Worm (Caenorhabditis elegans) whole organism, L4 larva: ENCODE data around the gene fipr-7.

Experiments used
- F44E2.7 ChIP-seq: fragments of 200-800 bp; sonication (Bioruptor generic); IDR thresholded peaks from 2 replicates; pipeline ENCODE4 v2.1.2; 2022; ENCODE audit warnings: missing genetic modification characterization, missing compliant biosample characterization
- R02D3.7 ChIP-seq: fragments of 150-350 bp; sonication (generic microtip); optimal IDR thresholded peaks from 3 replicates; lab custom pipeline; 2014; ENCODE audit warnings: missing biosample characterization, missing genetic modification characterization
- Y48G9A.11 ChIP-seq: fragments of 200-800 bp; sonication (Bioruptor generic); IDR thresholded peaks from 2 replicates; pipeline ENCODE4 v1.3.6; 2022; ENCODE audit warnings: missing genetic modification reagents, missing genetic modification characterization, missing compliant biosample characterization
- Y75B8A.6 ChIP-seq: fragments of 200-800 bp; sonication (Bioruptor generic); IDR thresholded peaks from 2 replicates; pipeline ENCODE4 v1.3.6; 2022; ENCODE audit warnings: missing genetic modification reagents, missing genetic modification characterization, missing compliant biosample characterization
- aha-1 ChIP-seq: fragments of 150-350 bp; peaks from one replicate; lab custom pipeline; 2014; ENCODE audit warnings: missing biosample characterization, missing genetic modification characterization
- aly-2 ChIP-seq: sonication (generic microtip); optimal IDR thresholded peaks from 2 replicates; lab custom pipeline; 2018; ENCODE audit warnings: missing biosample characterization, missing genetic modification characterization
- ama-1 ChIP-seq: fragments of 150-350 bp; optimal IDR thresholded peaks from 2 replicates; lab custom pipeline; 2014; ENCODE audit warnings: inconsistent platforms, mixed read lengths
- ceh-28 ChIP-seq: fragments of 150-350 bp; optimal IDR thresholded peaks from 2 replicates; lab custom pipeline; 2014; ENCODE audit warnings: missing biosample characterization, missing genetic modification reagents, missing genetic modification characterization
- daf-12 ChIP-seq: fragments of 150-350 bp; optimal IDR thresholded peaks from 2 replicates; lab custom pipeline; 2014; ENCODE audit warnings: missing biosample characterization, missing genetic modification reagents, missing genetic modification characterization
- daf-16 ChIP-seq, 3 experiments: sonication (generic microtip); optimal IDR thresholded peaks; 2 replicates each; lab custom pipeline; 2016 to 2017; ENCODE audit warnings: missing genetic modification characterization in 3 of 3, missing genetic modification reagents in 3 of 3, mild to moderate bottlenecking in 2 of 3, missing compliant biosample characterization in 2 of 3, missing biosample characterization in 1 of 3, moderate library complexity in 1 of 3
- daf-19 ChIP-seq: fragments of 200-800 bp; sonication (Bioruptor generic); conservative IDR thresholded peaks from 2 replicates; pipeline ENCODE4 v1.3.6; 2022; ENCODE audit warnings: missing genetic modification characterization, missing compliant biosample characterization
- dmd-6 ChIP-seq: fragments of 200-800 bp; sonication (Bioruptor generic); IDR thresholded peaks from 2 replicates; pipeline ENCODE4 v1.3.6; 2022; ENCODE audit warnings: missing genetic modification reagents, missing genetic modification characterization, missing compliant biosample characterization
- dpl-1 ChIP-seq: fragments of 150-350 bp; optimal IDR thresholded peaks from 2 replicates; lab custom pipeline; 2014; ENCODE audit warnings: missing biosample characterization, missing genetic modification reagents, missing genetic modification characterization
- dve-1 ChIP-seq: sonication (generic microtip); optimal IDR thresholded peaks from 2 replicates; lab custom pipeline; 2017; ENCODE audit warnings: antibody characterized with exemption, mild to moderate bottlenecking, missing genetic modification characterization, missing compliant biosample characterization; ENCODE audit not compliant: insufficient read depth
- fos-1 ChIP-seq: fragments of 150-350 bp; optimal IDR thresholded peaks from 2 replicates; lab custom pipeline; 2014; ENCODE audit warnings: missing biosample characterization, missing genetic modification characterization
- hlh-11 ChIP-seq: fragments of 200-800 bp; sonication (Bioruptor generic); optimal IDR thresholded peaks from 2 replicates; lab custom pipeline; 2018; ENCODE audit warnings: mild to moderate bottlenecking, missing genetic modification characterization, missing compliant biosample characterization
- hlh-30 ChIP-seq: sonication (generic microtip); optimal IDR thresholded peaks from 2 replicates; lab custom pipeline; 2017; ENCODE audit warnings: antibody characterized with exemption, mild to moderate bottlenecking, missing genetic modification characterization, missing compliant biosample characterization; ENCODE audit not compliant: insufficient read depth
- hmg-1.1 ChIP-seq: fragments of 200-800 bp; sonication (Bioruptor generic); IDR thresholded peaks from 2 replicates; pipeline ENCODE4 v1.3.6; 2022; ENCODE audit warnings: missing genetic modification reagents, missing genetic modification characterization, missing compliant biosample characterization
- lin-38 ChIP-seq: fragments of 200-800 bp; sonication (Bioruptor generic); IDR thresholded peaks from 2 replicates; pipeline ENCODE4 v1.3.6; 2022; ENCODE audit warnings: missing genetic modification reagents, missing genetic modification characterization, missing compliant biosample characterization
- lin-39 ChIP-seq: fragments of 150-350 bp; optimal IDR thresholded peaks from 2 replicates; lab custom pipeline; 2014; ENCODE audit warnings: missing biosample characterization, missing genetic modification reagents, missing genetic modification characterization
- lir-3 ChIP-seq: sonication (generic microtip); optimal IDR thresholded peaks from 2 replicates; lab custom pipeline; 2016; ENCODE audit warnings: mild to moderate bottlenecking, missing genetic modification characterization, missing compliant biosample characterization
- lsy-2 ChIP-seq, 2 experiments: fragments of 150-350 bp in 1 of 2; sonication (generic microtip) in 1 of 2; optimal IDR thresholded peaks; 2 replicates each; lab custom pipeline; 2014 to 2017; ENCODE audit warnings: missing biosample characterization in 2 of 2, missing genetic modification characterization in 2 of 2
- mdl-1 ChIP-seq, 2 experiments: fragments of 150-350 bp in 1 of 2; sonication (generic microtip) in 1 of 2; optimal IDR thresholded peaks; 2 replicates each; lab custom pipeline; 2014 to 2017; ENCODE audit warnings: missing biosample characterization in 2 of 2, missing genetic modification characterization in 2 of 2
- mdt-29 ChIP-seq: fragments of 200-800 bp; sonication (Bioruptor generic); IDR thresholded peaks from 2 replicates; pipeline ENCODE4 v1.3.6; 2022; ENCODE audit warnings: missing genetic modification reagents, missing genetic modification characterization, missing compliant biosample characterization
- mes-2 ChIP-seq: sonication (generic microtip); optimal IDR thresholded peaks from 2 replicates; lab custom pipeline; 2016; ENCODE audit warnings: missing genotype, mild to moderate bottlenecking, missing genetic modification characterization, missing compliant biosample characterization; ENCODE audit not compliant: poor library complexity, severe bottlenecking
- mxl-3 ChIP-seq: fragments of 200-800 bp; sonication (Bioruptor generic); optimal IDR thresholded peaks from 2 replicates; lab custom pipeline; 2018; ENCODE audit warnings: mild to moderate bottlenecking, missing genetic modification characterization, missing compliant biosample characterization
- nhr-237 ChIP-seq: sonication (generic microtip); optimal IDR thresholded peaks from 2 replicates; lab custom pipeline; 2017; ENCODE audit warnings: missing biosample characterization, missing genetic modification characterization
- nhr-28 ChIP-seq: fragments of 150-350 bp; optimal IDR thresholded peaks from 2 replicates; lab custom pipeline; 2014; ENCODE audit warnings: missing biosample characterization, missing genetic modification characterization
- pha-4 ChIP-seq, 2 experiments: fragments of 150-350 bp in 1 of 2; fragments of 200-800 bp in 1 of 2; sonication (Bioruptor generic) in 1 of 2; IDR thresholded peaks in 1 of 2; optimal IDR thresholded peaks in 1 of 2; 2 replicates each; pipeline versions ENCODE4 v1.3.6 to Lab custom; 2014 to 2022; ENCODE audit warnings: missing genetic modification characterization in 2 of 2, missing genetic modification reagents in 2 of 2, missing biosample characterization in 1 of 2, missing compliant biosample characterization in 1 of 2
- php-3 ChIP-seq: fragments of 200-800 bp; sonication (Bioruptor generic); IDR thresholded peaks from 2 replicates; pipeline ENCODE4 v1.3.6; 2022; ENCODE audit warnings: missing genetic modification reagents, missing genetic modification characterization, missing compliant biosample characterization
- pqm-1 ChIP-seq: sonication (generic microtip); optimal IDR thresholded peaks from 2 replicates; lab custom pipeline; 2017; ENCODE audit warnings: missing biosample characterization, missing genetic modification characterization
- rbr-2 ChIP-seq: sonication (generic microtip); optimal IDR thresholded peaks from 2 replicates; lab custom pipeline; 2016; ENCODE audit warnings: missing genotype, missing genetic modification characterization, missing compliant biosample characterization
- saeg-2 ChIP-seq: fragments of 200-800 bp; sonication (Bioruptor generic); IDR thresholded peaks from 2 replicates; pipeline ENCODE4 v1.3.6; 2022; ENCODE audit warnings: missing genetic modification reagents, missing genetic modification characterization, missing compliant biosample characterization
- snpc-1.2 ChIP-seq: fragments of 200-800 bp; sonication (Bioruptor generic); IDR thresholded peaks from 2 replicates; pipeline ENCODE4 v1.3.6; 2022; ENCODE audit warnings: missing genetic modification reagents, missing genetic modification characterization, missing compliant biosample characterization
- spr-3 ChIP-seq: fragments of 200-800 bp; sonication (Bioruptor generic); optimal IDR thresholded peaks from 2 replicates; lab custom pipeline; 2018; ENCODE audit warnings: mild to moderate bottlenecking, missing genetic modification characterization, missing compliant biosample characterization
- unc-62 ChIP-seq, 3 experiments: fragments of 150-350 bp in 1 of 3; sonication (generic microtip); optimal IDR thresholded peaks in 2 of 3; peaks in 1 of 3; 1 replicate in 1 of 3; 2 replicates in 2 of 3; lab custom pipeline; 2014 to 2017; ENCODE audit warnings: missing biosample characterization in 3 of 3, missing genetic modification characterization in 3 of 3, missing genetic modification reagents in 3 of 3, missing genotype in 1 of 3
- vab-7 ChIP-seq: fragments of 200-800 bp; sonication (Bioruptor generic); IDR thresholded peaks from 2 replicates; pipeline ENCODE4 v1.3.6; 2022; ENCODE audit warnings: missing genetic modification reagents, missing genetic modification characterization, missing compliant biosample characterization

fipr-7 gene

DNA sequence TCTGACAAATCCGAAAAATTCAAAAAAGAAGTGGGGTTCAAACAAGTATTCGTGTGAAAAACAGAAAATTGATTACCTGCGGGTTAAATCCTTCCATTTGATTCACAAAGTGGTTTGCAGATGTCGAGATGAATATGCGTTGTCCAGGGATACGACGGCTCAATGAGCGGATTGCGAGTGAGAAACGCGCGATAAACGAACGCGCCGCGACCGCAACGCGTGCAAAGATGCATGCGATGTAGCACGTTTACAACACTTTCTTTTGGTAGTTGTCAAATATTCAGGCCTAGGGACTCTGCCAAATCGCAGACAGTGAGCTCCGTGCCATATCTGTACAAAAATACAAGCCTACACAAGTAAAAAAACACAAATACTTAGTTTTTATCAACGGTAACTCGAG, 9.0 kb downstream of the fipr-7 start, which contains the start of gene fubl-1:
fubl-1 (minus strand) TSS at position 202 of the 400 bp plus-strand sequence.
- TF ChIP-seq lin-38 (peak; percentile 70), nhr-237 (tag; lab: Kevin White, UChicago) (no peak), ama-1 (lab: Kevin White, UChicago) (peak; percentile 75), daf-12 (tag; lab: Kevin White, UChicago) (no peak), aha-1 (peak; percentile 82), snpc-1.2 (GFP tag; lab: Robert Waterston, UW) (no peak), unc-62 (GFP tag; optimal IDR thresholded peaks at IDR 0.05 in 1 of 2; lab: Kevin White, UChicago) (peak in 1 of 2 experiments; percentile 28), unc-62 (tag; optimal IDR thresholded peaks at IDR 0.05; lab: Kevin White, UChicago) (no peak), mdt-29 (GFP tag; lab: Robert Waterston, UW) (no peak), dpl-1 (GFP tag; lab: Kevin White, UChicago) (peak; percentile 14), Y48G9A.11 (GFP tag; lab: Robert Waterston, UW) (peak; percentile 40; the same call in 1 of the 2 replicates), mes-2 (peak; percentile 56), hlh-30 (no peak), vab-7 (GFP tag; lab: Robert Waterston, UW) (peak; percentile 39; the same call in 1 of the 2 replicates), lsy-2 (tag; optimal IDR thresholded peaks at IDR 0.05; lab: Kevin White, UChicago) (peak in 1 of 2 experiments; percentile 19)

DNA sequence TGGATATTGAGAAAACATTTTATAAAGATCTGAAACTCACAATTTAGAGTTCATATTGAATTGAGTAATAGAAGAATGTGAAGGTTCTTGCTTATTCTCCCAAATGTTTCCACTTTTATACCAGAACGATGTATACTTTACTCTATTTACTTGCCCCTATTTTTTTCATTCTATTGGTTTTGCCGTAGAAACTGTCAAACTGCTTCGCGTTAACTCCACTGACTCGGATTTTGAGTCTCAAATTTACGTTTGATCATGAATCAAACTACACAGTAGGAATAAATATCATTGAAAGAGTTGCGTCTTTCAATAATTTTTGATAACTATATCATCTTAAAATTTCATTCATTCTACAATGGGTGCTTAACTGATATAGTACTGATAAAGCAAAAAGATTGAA, 10.2 kb downstream of the fipr-7 start, which contains the start of gene fipr-8:
fipr-8 (minus strand) TSS at position 101 of the 400 bp plus-strand sequence.
- TF ChIP-seq lir-3 (tag; lab: Kevin White, UChicago) = no peak

DNA sequence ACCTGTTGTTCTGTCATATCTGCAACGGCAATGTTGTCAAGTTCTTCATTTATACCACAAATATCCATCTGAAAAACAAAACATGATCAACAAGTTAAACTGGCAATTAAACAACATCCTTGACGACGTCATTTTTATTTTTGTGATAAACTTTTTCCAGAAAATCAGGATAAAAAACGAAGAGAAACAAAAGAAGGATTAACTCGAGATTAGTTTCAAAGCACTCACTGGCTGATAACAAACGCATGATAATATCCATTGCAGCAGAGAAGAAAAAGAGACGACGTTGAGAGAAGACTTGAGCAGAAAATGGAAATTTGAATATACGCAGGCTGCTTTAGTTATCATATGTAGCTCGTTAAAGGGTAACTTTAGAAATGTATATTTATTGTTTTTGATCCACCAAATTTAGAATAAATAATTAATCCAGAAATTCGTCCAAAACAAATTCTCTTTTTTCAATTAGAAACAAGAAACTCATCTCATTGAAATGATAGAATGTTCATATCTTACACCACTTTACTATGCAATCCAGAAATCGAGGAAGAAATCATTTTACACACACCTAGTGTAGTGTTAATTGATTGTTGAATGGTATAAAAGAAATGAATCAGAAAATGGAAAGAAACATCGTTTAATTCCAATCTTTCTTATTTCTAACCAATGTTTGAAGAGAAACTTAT, 11.6 kb downstream of the fipr-7 start, which contains the start of the genes C12D8.21 and col-148:
C12D8.21 (minus strand) TSS at position 68 of the 683 bp plus-strand sequence.
col-148 (plus strand) TSS at position 633 of the 683 bp plus-strand sequence.
- TF ChIP-seq aha-1 = peak; percentile 2
- TF ChIP-seq Y48G9A.11 (GFP tag; lab: Robert Waterston, UW) = no peak
- TF ChIP-seq, all 104 proteins: peak for 1

DNA sequence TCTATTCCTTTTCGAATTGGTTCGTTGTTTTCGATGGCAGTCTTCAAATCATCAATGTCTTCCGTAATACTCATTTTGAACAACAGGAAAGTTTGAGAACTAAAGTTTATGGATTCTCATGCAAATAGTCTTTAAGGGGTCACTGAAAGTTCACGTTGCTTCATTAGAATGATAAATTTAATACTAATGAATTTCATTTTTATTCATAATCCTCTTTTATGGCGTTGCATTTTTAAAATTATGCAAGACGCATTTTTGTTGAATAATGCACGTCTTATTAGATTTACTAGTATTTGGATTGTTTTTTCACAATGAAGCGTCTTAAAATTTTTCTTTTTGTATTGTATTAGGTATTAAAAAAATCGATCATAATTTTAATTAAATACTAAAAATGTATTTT, 13.5 kb downstream of the fipr-7 start, which contains the start of gene C12D8.9:
C12D8.9 (minus strand) TSS at position 101 of the 400 bp plus-strand sequence.
- peak in 1 of 2 experiments; percentile 24 for TF ChIP-seq unc-62 (GFP tag; optimal IDR thresholded peaks at IDR 0.05 in 1 of 2; lab: Kevin White, UChicago)
- no peak for TF ChIP-seq unc-62 (tag; optimal IDR thresholded peaks at IDR 0.05; lab: Kevin White, UChicago)
- TF ChIP-seq mxl-3 (GFP tag; lab: Kevin White, UChicago) = no peak
- TF ChIP-seq F44E2.7 (GFP tag; lab: Robert Waterston, UW) = no peak
- no peak for TF ChIP-seq lin-39 (tag; lab: Kevin White, UChicago)
- TF ChIP-seq spr-3 (GFP tag; lab: Kevin White, UChicago) = no peak

DNA sequence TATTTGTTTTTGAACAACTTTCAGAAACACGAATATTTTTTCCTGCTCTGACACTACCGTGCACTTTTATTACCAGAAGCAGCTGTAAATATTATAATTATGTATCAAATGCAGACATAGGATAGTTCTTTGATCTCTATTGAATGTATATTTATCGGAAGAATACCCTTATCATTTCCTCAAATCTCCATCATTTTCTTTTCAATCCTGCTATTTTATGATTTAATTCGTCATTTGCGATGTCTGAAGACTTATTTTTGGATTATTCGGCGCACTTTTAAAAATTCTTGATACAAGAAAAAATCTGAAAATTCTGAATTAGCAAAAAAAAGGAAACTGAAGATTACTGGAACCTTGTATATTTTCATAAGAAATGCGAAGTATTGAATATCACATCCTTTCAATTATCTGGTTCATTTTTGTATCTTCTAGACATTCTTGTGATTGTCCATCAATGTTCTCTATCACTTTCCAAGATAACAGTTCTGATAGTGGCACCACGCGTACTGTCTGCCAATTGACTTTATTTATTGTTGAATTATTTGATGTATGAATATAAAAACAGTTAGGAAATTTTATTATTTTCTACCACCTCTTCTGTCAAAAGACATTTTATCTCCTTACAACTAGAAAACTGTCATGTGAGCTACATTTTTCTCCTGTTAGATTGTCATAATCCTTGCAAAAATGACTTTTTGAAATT, 14.5 kb downstream of the fipr-7 start:
- TF ChIP-seq hlh-30 (peak; percentile 20), daf-16 (GFP tag; optimal IDR thresholded peaks at IDR 0.05; lab: Kevin White, UChicago) (no peak), daf-16 (tag; optimal IDR thresholded peaks at IDR 0.05; lab: Kevin White, UChicago) (peak; percentile 73), dve-1 (tag; lab: Kevin White, UChicago) (peak; percentile 57), aly-2 (tag; lab: Kevin White, UChicago) (no peak), pha-4 (GFP tag; IDR thresholded peaks at IDR 0.05; lab: Robert Waterston, UW) (no peak), pha-4 (tag; optimal IDR thresholded peaks at IDR 0.05; lab: Kevin White, UChicago) (no peak), hlh-11 (tag; lab: Kevin White, UChicago) (peak; percentile 34), php-3 (GFP tag; lab: Robert Waterston, UW) (peak; percentile 86), dmd-6 (GFP tag; lab: Robert Waterston, UW) (peak; percentile 18; the same call in 1 of the 2 replicates), vab-7 (GFP tag; lab: Robert Waterston, UW) (no peak), dpl-1 (GFP tag; lab: Kevin White, UChicago) (no peak), R02D3.7 (no peak), hmg-1.1 (GFP tag; lab: Robert Waterston, UW) (no peak), mdl-1 (tag; optimal IDR thresholded peaks at IDR 0.05; lab: Kevin White, UChicago) (peak in 1 of 2 experiments; percentile 5), rbr-2 (tag; lab: Kevin White, UChicago) (no peak), Y75B8A.6 (GFP tag; lab: Robert Waterston, UW) (no peak), pqm-1 (tag; lab: Kevin White, UChicago) (peak; percentile 50), daf-19 (GFP tag; lab: Robert Waterston, UW) (no peak), nhr-28 (tag; lab: Kevin White, UChicago) (peak; percentile 67), saeg-2 (GFP tag; lab: Robert Waterston, UW) (no peak), fos-1 (tag; lab: Kevin White, UChicago) (no peak), ceh-28 (tag; lab: Kevin White, UChicago) (no peak)
